Worm (Caenorhabditis elegans) whole organism, L1 larva: Measurements from ENCODE around the gene inx-1.

Experiments
- C04F5.9 ChIP-seq: sonication (generic microtip); optimal IDR thresholded peaks from 2 replicates; lab custom pipeline; 2016; ENCODE audit warnings: missing genetic modification characterization, missing compliant biosample characterization
- C16A3.4 ChIP-seq: fragments of 150-350 bp; optimal IDR thresholded peaks from 2 replicates; lab custom pipeline; 2014; ENCODE audit warnings: missing biosample characterization, missing genetic modification characterization
- aly-2 ChIP-seq: fragments of 150-350 bp; optimal IDR thresholded peaks from 2 replicates; lab custom pipeline; 2014; ENCODE audit warnings: missing biosample characterization, missing genetic modification characterization
- ama-1 ChIP-seq: fragments of 150-350 bp; optimal IDR thresholded peaks from 2 replicates; lab custom pipeline; 2014
- blmp-1 ChIP-seq: fragments of 150-350 bp; optimal IDR thresholded peaks from 2 replicates; lab custom pipeline; 2014; ENCODE audit warnings: missing biosample characterization, missing genetic modification characterization
- ceh-63 ChIP-seq: fragments of 200-800 bp; sonication (Bioruptor generic); optimal IDR thresholded peaks from 2 replicates; lab custom pipeline; 2018; ENCODE audit warnings: mild to moderate bottlenecking, missing genetic modification characterization, missing compliant biosample characterization
- ceh-88 ChIP-seq: fragments of 200-800 bp; sonication (Bioruptor generic); IDR thresholded peaks from 2 replicates; pipeline ENCODE4 v1.3.6; 2022; ENCODE audit warnings: missing genetic modification characterization, missing compliant biosample characterization
- dpl-1 ChIP-seq, 3 experiments: fragments of 150-350 bp in 2 of 3; sonication (generic microtip) in 1 of 3; optimal IDR thresholded peaks; 2 replicates each; lab custom pipeline; 2014 to 2017; ENCODE audit warnings: missing biosample characterization in 3 of 3, missing genetic modification characterization in 3 of 3, missing genetic modification reagents in 3 of 3
- dsc-1 ChIP-seq: sonication (generic microtip); optimal IDR thresholded peaks from 2 replicates; lab custom pipeline; 2016; ENCODE audit warnings: mild to moderate bottlenecking, missing genetic modification characterization, missing compliant biosample characterization
- efl-1 ChIP-seq, 4 experiments: fragments of 150-350 bp; optimal IDR thresholded peaks in 3 of 4; peaks in 1 of 4; 1 replicate in 1 of 4; 2 replicates in 3 of 4; lab custom pipeline; 2014; ENCODE audit warnings: missing biosample characterization in 2 of 4, missing genetic modification characterization in 2 of 4, missing genetic modification reagents in 2 of 4
- egl-27 ChIP-seq, 2 experiments: fragments of 150-350 bp in 1 of 2; sonication (generic microtip); optimal IDR thresholded peaks; 3 replicates each; lab custom pipeline; 2017 to 2018; ENCODE audit warnings: missing biosample characterization in 2 of 2, missing genetic modification characterization in 2 of 2, missing genetic modification reagents in 2 of 2
- elt-3 ChIP-seq, 6 experiments: fragments of 150-350 bp in 1 of 6; sonication (generic microtip); optimal IDR thresholded peaks; 2 replicates each; lab custom pipeline; 2017 to 2018; ENCODE audit warnings: missing biosample characterization in 6 of 6, missing genetic modification characterization in 6 of 6, inconsistent platforms in 1 of 6
- fkh-8 ChIP-seq: sonication (generic microtip); optimal IDR thresholded peaks from 2 replicates; lab custom pipeline; 2016; ENCODE audit warnings: mild to moderate bottlenecking, missing genetic modification characterization, missing compliant biosample characterization
- fos-1 ChIP-seq: fragments of 150-350 bp; optimal IDR thresholded peaks from 2 replicates; lab custom pipeline; 2014; ENCODE audit warnings: missing biosample characterization, missing genetic modification characterization
- grh-1 ChIP-seq: fragments of 200-800 bp; sonication (Bioruptor generic); IDR thresholded peaks from 2 replicates; pipeline ENCODE4 v1.3.6; 2022; ENCODE audit warnings: missing genetic modification reagents, missing genetic modification characterization, missing compliant biosample characterization
- hlh-4 ChIP-seq: sonication (generic microtip); optimal IDR thresholded peaks from 2 replicates; lab custom pipeline; 2016; ENCODE audit warnings: mild to moderate bottlenecking, missing genetic modification characterization, missing compliant biosample characterization
- hpl-2 ChIP-seq: fragments of 150-350 bp; optimal IDR thresholded peaks from 2 replicates; lab custom pipeline; 2014; ENCODE audit warnings: missing biosample characterization, missing genetic modification reagents, missing genetic modification characterization
- irx-1 ChIP-seq: sonication (generic microtip); optimal IDR thresholded peaks from 2 replicates; lab custom pipeline; 2016; ENCODE audit warnings: missing genetic modification characterization, missing compliant biosample characterization
- isw-1 ChIP-seq: fragments of 200-800 bp; sonication (Bioruptor generic); IDR thresholded peaks from 2 replicates; pipeline ENCODE4 v1.3.6; 2022; ENCODE audit warnings: missing genetic modification characterization, missing compliant biosample characterization
- jun-1 ChIP-seq: fragments of 150-350 bp; optimal IDR thresholded peaks from 2 replicates; lab custom pipeline; 2014; ENCODE audit warnings: missing biosample characterization, missing genetic modification reagents, missing genetic modification characterization
- lin-13 ChIP-seq: fragments of 150-350 bp; optimal IDR thresholded peaks from 2 replicates; lab custom pipeline; 2014; ENCODE audit warnings: missing biosample characterization, missing genetic modification reagents, missing genetic modification characterization
- lin-14 ChIP-seq: fragments of 200-800 bp; sonication (Bioruptor generic); optimal IDR thresholded peaks from 2 replicates; lab custom pipeline; 2018; ENCODE audit warnings: mild to moderate bottlenecking, missing genetic modification characterization, moderate library complexity, missing compliant biosample characterization
- lin-15B ChIP-seq: fragments of 150-350 bp; sonication (generic microtip); optimal IDR thresholded peaks from 3 replicates; lab custom pipeline; 2014; ENCODE audit warnings: missing biosample characterization, missing genetic modification characterization
- lin-35 ChIP-seq, 2 experiments: fragments of 150-350 bp; optimal IDR thresholded peaks; 2 replicates each; lab custom pipeline; 2014; ENCODE audit warnings: missing biosample characterization in 2 of 2, missing genetic modification characterization in 2 of 2, missing genetic modification reagents in 2 of 2
- lsy-2 ChIP-seq, 2 experiments: fragments of 150-350 bp; optimal IDR thresholded peaks; 2 replicates each; lab custom pipeline; 2014; ENCODE audit warnings: missing biosample characterization in 2 of 2, missing genetic modification characterization in 2 of 2
- mdl-1 ChIP-seq, 2 experiments: fragments of 150-350 bp; optimal IDR thresholded peaks; 2 replicates each; lab custom pipeline; 2014 to 2017; ENCODE audit warnings: missing biosample characterization in 2 of 2, missing genetic modification characterization in 2 of 2, inconsistent platforms in 1 of 2
- mef-2 ChIP-seq: fragments of 150-350 bp; optimal IDR thresholded peaks from 2 replicates; lab custom pipeline; 2014; ENCODE audit warnings: missing biosample characterization, missing genetic modification characterization
- mep-1 ChIP-seq: fragments of 150-350 bp; optimal IDR thresholded peaks from 2 replicates; lab custom pipeline; 2014; ENCODE audit warnings: missing biosample characterization, missing genetic modification characterization
- nhr-12 ChIP-seq: sonication (generic microtip); optimal IDR thresholded peaks from 2 replicates; lab custom pipeline; 2017; ENCODE audit warnings: missing biosample characterization, missing genetic modification characterization
- nhr-20 ChIP-seq: sonication (generic microtip); optimal IDR thresholded peaks from 2 replicates; lab custom pipeline; 2016; ENCODE audit warnings: mild to moderate bottlenecking, missing genetic modification characterization, missing compliant biosample characterization
- nhr-76 ChIP-seq: sonication (generic microtip); optimal IDR thresholded peaks from 2 replicates; lab custom pipeline; 2017; ENCODE audit warnings: missing biosample characterization, missing genetic modification characterization
- nhr-84 ChIP-seq: sonication (generic microtip); optimal IDR thresholded peaks from 2 replicates; lab custom pipeline; 2017; ENCODE audit warnings: missing biosample characterization, missing genetic modification characterization
- nhr-85 ChIP-seq: sonication (generic microtip); peaks from one replicate; lab custom pipeline; 2016; ENCODE audit warnings: missing genetic modification characterization, inconsistent platforms, missing compliant biosample characterization
- nhr-90 ChIP-seq: sonication (generic microtip); optimal IDR thresholded peaks from 2 replicates; lab custom pipeline; 2016; ENCODE audit warnings: mild to moderate bottlenecking, missing genetic modification characterization, missing compliant biosample characterization; ENCODE audit not compliant: poor library complexity
- pax-3 ChIP-seq: fragments of 200-800 bp; sonication (Bioruptor generic); optimal IDR thresholded peaks from 2 replicates; lab custom pipeline; 2018; ENCODE audit warnings: mild to moderate bottlenecking, missing genetic modification characterization, moderate library complexity, missing compliant biosample characterization
- pqm-1 ChIP-seq: sonication (generic microtip); optimal IDR thresholded peaks from 3 replicates; lab custom pipeline; 2017; ENCODE audit warnings: missing biosample characterization, missing genetic modification characterization
- rnt-1 ChIP-seq: sonication (generic microtip); optimal IDR thresholded peaks from 2 replicates; lab custom pipeline; 2016; ENCODE audit warnings: mild to moderate bottlenecking, missing genetic modification characterization, moderate library complexity, missing compliant biosample characterization
- snpc-4 ChIP-seq: fragments of 150-350 bp; optimal IDR thresholded peaks from 2 replicates; lab custom pipeline; 2014; ENCODE audit warnings: missing biosample characterization, missing genetic modification characterization
- sptf-1 ChIP-seq: fragments of 150-350 bp; optimal IDR thresholded peaks from 2 replicates; lab custom pipeline; 2014; ENCODE audit warnings: missing biosample characterization, missing genetic modification characterization
- sup-37 ChIP-seq: fragments of 200-800 bp; sonication (Bioruptor generic); optimal IDR thresholded peaks from 2 replicates; lab custom pipeline; 2018; ENCODE audit warnings: mild to moderate bottlenecking, missing genetic modification characterization, missing compliant biosample characterization
- swsn-7 ChIP-seq: sonication (generic microtip); optimal IDR thresholded peaks from 2 replicates; lab custom pipeline; 2016; ENCODE audit warnings: missing genetic modification characterization, missing compliant biosample characterization
- tbx-2 ChIP-seq: sonication (generic microtip); optimal IDR thresholded peaks from 2 replicates; lab custom pipeline; 2016; ENCODE audit warnings: missing genetic modification characterization, missing compliant biosample characterization
- tlp-1 ChIP-seq: fragments of 150-350 bp; optimal IDR thresholded peaks from 2 replicates; lab custom pipeline; 2014; ENCODE audit warnings: missing biosample characterization, missing genetic modification characterization
- unc-62 ChIP-seq: fragments of 150-350 bp; optimal IDR thresholded peaks from 2 replicates; lab custom pipeline; 2014; ENCODE audit warnings: missing biosample characterization, missing genetic modification reagents, missing genetic modification characterization
- unc-86 ChIP-seq: sonication (generic microtip); optimal IDR thresholded peaks from 2 replicates; lab custom pipeline; 2016; ENCODE audit warnings: missing genetic modification characterization, missing compliant biosample characterization
- unc-98 ChIP-seq: fragments of 200-800 bp; sonication (Bioruptor generic); IDR thresholded peaks from 2 replicates; pipeline ENCODE4 v1.3.6; 2022; ENCODE audit warnings: missing genetic modification characterization, missing compliant biosample characterization
- xbp-1 ChIP-seq: sonication (generic microtip); optimal IDR thresholded peaks from 2 replicates; lab custom pipeline; 2016; ENCODE audit warnings: missing genetic modification characterization, missing compliant biosample characterization
- zag-1 ChIP-seq: fragments of 150-350 bp; optimal IDR thresholded peaks from 2 replicates; lab custom pipeline; 2014; ENCODE audit warnings: missing biosample characterization, missing genetic modification characterization
- zip-4 ChIP-seq: fragments of 200-800 bp; sonication (Bioruptor generic); optimal IDR thresholded peaks from 2 replicates; lab custom pipeline; 2018; ENCODE audit warnings: mild to moderate bottlenecking, missing genetic modification characterization, moderate library complexity, missing compliant biosample characterization

inx-1 gene

ce11 chrX:6937742-6938141 is 18.5 kb downstream of the inx-1 start:
- TF ChIP-seq sptf-1 (tag; lab: Kevin White, UChicago), result no peak
- no peak for TF ChIP-seq pax-3
- no peak for TF ChIP-seq dsc-1 (tag; lab: Kevin White, UChicago)

ce11 chrX:6935430-6935829 is 20.8 kb downstream of the inx-1 start, which contains the start of gene C16E9.2:
TSS of gene C16E9.2 (plus strand) at chrX:6935730.
- TF ChIP-seq swsn-7 (tag; lab: Kevin White, UChicago), result no peak
- TF ChIP-seq mdl-1 (tag; optimal IDR thresholded peaks at IDR 0.05; lab: Kevin White, UChicago), result no peak
- no peak for TF ChIP-seq tlp-1 (tag; lab: Kevin White, UChicago)
- no peak for TF ChIP-seq nhr-85 (tag; lab: Kevin White, UChicago)
- no peak for TF ChIP-seq aly-2
- TF ChIP-seq unc-98, result no peak
- no peak for TF ChIP-seq nhr-84 (tag; lab: Kevin White, UChicago)
- no peak for TF ChIP-seq elt-3 (tag; optimal IDR thresholded peaks at IDR 0.05; lab: Kevin White, UChicago)
- TF ChIP-seq sptf-1 (tag; lab: Kevin White, UChicago), result no peak
- TF ChIP-seq grh-1 (GFP tag; lab: Robert Waterston, UW), result no peak
- TF ChIP-seq ceh-63 (GFP tag; lab: Kevin White, UChicago), result no peak
- TF ChIP-seq pax-3, result no peak
- no peak for TF ChIP-seq fos-1 (tag; lab: Kevin White, UChicago)
- no peak for TF ChIP-seq sup-37 (GFP tag; lab: Kevin White, UChicago)
- TF ChIP-seq C04F5.9 (tag; lab: Kevin White, UChicago), result no peak
- TF ChIP-seq mef-2 (tag; lab: Kevin White, UChicago), result no peak
- no peak for TF ChIP-seq efl-1 (optimal IDR thresholded peaks at IDR 0.05; lab: Kevin White, UChicago)
- TF ChIP-seq efl-1 (GFP tag; optimal IDR thresholded peaks at IDR 0.05 in 1 of 2; lab: Kevin White, UChicago), result no peak
- TF ChIP-seq, all 84 proteins: peak for 0

- TF ChIP-seq irx-1 (tag; lab: Kevin White, UChicago) (no peak), ama-1 (lab: Kevin White, UChicago) (no peak), C04F5.9 (tag; lab: Kevin White, UChicago) (no peak), rnt-1 (tag; lab: Kevin White, UChicago) (peak; percentile 11), unc-62 (GFP tag; lab: Kevin White, UChicago) (no peak), ceh-88 (GFP tag; lab: Robert Waterston, UW) (no peak), dpl-1 (GFP tag; optimal IDR thresholded peaks at IDR 0.05; lab: Kevin White, UChicago) (peak; percentile 2 to 34 (median 23)), lin-13 (GFP tag; lab: Kevin White, UChicago) (peak; percentile 16), nhr-90 (no peak), hpl-2 (GFP tag; lab: Kevin White, UChicago) (no peak), mdl-1 (tag; optimal IDR thresholded peaks at IDR 0.05; lab: Kevin White, UChicago) (peak in 1 of 2 experiments; percentile 42), lsy-2 (tag; optimal IDR thresholded peaks at IDR 0.05; lab: Kevin White, UChicago) (peak; percentile 40 to 69), xbp-1 (tag; lab: Kevin White, UChicago) (peak; percentile 67), blmp-1 (peak; percentile 100), tbx-2 (tag; lab: Kevin White, UChicago) (peak; percentile 42), mef-2 (tag; lab: Kevin White, UChicago) (no peak), nhr-76 (tag; lab: Kevin White, UChicago) (no peak), lin-15B (peak; percentile 45), lin-14 (peak; percentile 74), zip-4 (GFP tag; lab: Kevin White, UChicago) (no peak), pax-3 (no peak), snpc-4 (tag; lab: Kevin White, UChicago) (peak; percentile 9), C16A3.4 (tag; lab: Kevin White, UChicago) (peak; percentile 19), swsn-7 (tag; lab: Kevin White, UChicago) (peak; percentile 25), unc-86 (tag; lab: Kevin White, UChicago) (peak; percentile 29), jun-1 (tag; lab: Kevin White, UChicago) (no peak), mep-1 (peak; percentile 74), fos-1 (tag; lab: Kevin White, UChicago) (peak; percentile 26), pqm-1 (no peak), fkh-8 (tag; lab: Kevin White, UChicago) (no peak), lin-35 (GFP tag; optimal IDR thresholded peaks at IDR 0.05; lab: Kevin White, UChicago) (peak; percentile 42 to 64), egl-27 (tag; optimal IDR thresholded peaks at IDR 0.05; lab: Kevin White, UChicago) (no peak), isw-1 (no peak), nhr-12 (tag; lab: Kevin White, UChicago) (no peak), nhr-20 (peak; percentile 63), hlh-4 (tag; lab: Kevin White, UChicago) (no peak), zag-1 (tag; lab: Kevin White, UChicago) (no peak)
Measured at ce11 chrX:6934453-6934852, 21.7 kb downstream of the inx-1 start.
